Worm (Caenorhabditis elegans) whole organism, L4 larva: Measurements from ENCODE around the gene R11G1.1.

Source experiments
- D1046.2 ChIP-seq: fragments of 200-800 bp; sonication (Bioruptor generic); IDR thresholded peaks from 2 replicates; pipeline ENCODE4 v1.3.6; 2022; ENCODE audit warnings: missing genetic modification characterization, missing compliant biosample characterization
- F26F4.8 ChIP-seq: fragments of 200-800 bp; sonication (Bioruptor generic); conservative IDR thresholded peaks from 2 replicates; pipeline ENCODE4 v1.3.6; 2022; ENCODE audit warnings: missing genetic modification characterization, missing compliant biosample characterization
- F49E8.2 ChIP-seq: sonication (generic microtip); optimal IDR thresholded peaks from 2 replicates; lab custom pipeline; 2016; ENCODE audit warnings: missing compliant biosample characterization, mild to moderate bottlenecking, missing genetic modification characterization, borderline replicate concordance
- T20F7.1 ChIP-seq: fragments of 200-800 bp; sonication (Bioruptor generic); optimal IDR thresholded peaks from 2 replicates; lab custom pipeline; 2018; ENCODE audit warnings: mild to moderate bottlenecking, missing genetic modification characterization, missing compliant biosample characterization
- Y48G9A.11 ChIP-seq: fragments of 200-800 bp; sonication (Bioruptor generic); IDR thresholded peaks from 2 replicates; pipeline ENCODE4 v1.3.6; 2022; ENCODE audit warnings: missing genetic modification reagents, missing genetic modification characterization, missing compliant biosample characterization
- ZK546.5 ChIP-seq, 2 experiments: sonication (generic microtip); optimal IDR thresholded peaks; 2 replicates each; lab custom pipeline; 2017; ENCODE audit warnings: missing biosample characterization in 2 of 2, missing genetic modification characterization in 2 of 2
- aly-2 ChIP-seq: sonication (generic microtip); optimal IDR thresholded peaks from 2 replicates; lab custom pipeline; 2018; ENCODE audit warnings: missing biosample characterization, missing genetic modification characterization
- arid-1 ChIP-seq: fragments of 200-800 bp; sonication (Bioruptor generic); conservative IDR thresholded peaks from 2 replicates; pipeline ENCODE4 v1.3.6; 2022; ENCODE audit warnings: missing genetic modification reagents, missing genetic modification characterization, missing compliant biosample characterization
- ceh-20 ChIP-seq: fragments of 200-800 bp; sonication (Bioruptor generic); IDR thresholded peaks from 2 replicates; pipeline ENCODE4 v1.3.6; 2022; ENCODE audit warnings: missing genetic modification reagents, missing genetic modification characterization, missing compliant biosample characterization
- ceh-82 ChIP-seq: sonication (generic microtip); optimal IDR thresholded peaks from 2 replicates; lab custom pipeline; 2017; ENCODE audit warnings: missing biosample characterization, missing genetic modification characterization
- daf-16 ChIP-seq, 3 experiments: sonication (generic microtip); optimal IDR thresholded peaks; 2 replicates each; lab custom pipeline; 2016 to 2017; ENCODE audit warnings: missing genetic modification characterization in 3 of 3, missing genetic modification reagents in 3 of 3, mild to moderate bottlenecking in 2 of 3, missing compliant biosample characterization in 2 of 3, missing biosample characterization in 1 of 3, moderate library complexity in 1 of 3
- daf-19 ChIP-seq: fragments of 200-800 bp; sonication (Bioruptor generic); conservative IDR thresholded peaks from 2 replicates; pipeline ENCODE4 v1.3.6; 2022; ENCODE audit warnings: missing genetic modification characterization, missing compliant biosample characterization
- dmd-9 ChIP-seq: fragments of 200-800 bp; sonication (Bioruptor generic); IDR thresholded peaks from 2 replicates; pipeline ENCODE4 v1.3.6; 2022; ENCODE audit warnings: missing genetic modification reagents, missing genetic modification characterization, missing compliant biosample characterization
- egl-27 ChIP-seq: sonication (generic microtip); optimal IDR thresholded peaks from 3 replicates; lab custom pipeline; 2017; ENCODE audit warnings: missing biosample characterization, missing genetic modification reagents, missing genetic modification characterization
- hmg-1.1 ChIP-seq: fragments of 200-800 bp; sonication (Bioruptor generic); IDR thresholded peaks from 2 replicates; pipeline ENCODE4 v1.3.6; 2022; ENCODE audit warnings: missing genetic modification reagents, missing genetic modification characterization, missing compliant biosample characterization
- lin-39 ChIP-seq: fragments of 150-350 bp; optimal IDR thresholded peaks from 2 replicates; lab custom pipeline; 2014; ENCODE audit warnings: missing biosample characterization, missing genetic modification reagents, missing genetic modification characterization
- madf-9 ChIP-seq: fragments of 200-800 bp; sonication (Bioruptor generic); conservative IDR thresholded peaks from 2 replicates; pipeline ENCODE4 v1.3.6; 2022; ENCODE audit warnings: missing genetic modification reagents, missing genetic modification characterization, missing compliant biosample characterization
- mdl-1 ChIP-seq, 2 experiments: fragments of 150-350 bp in 1 of 2; sonication (generic microtip) in 1 of 2; optimal IDR thresholded peaks; 2 replicates each; lab custom pipeline; 2014 to 2017; ENCODE audit warnings: missing biosample characterization in 2 of 2, missing genetic modification characterization in 2 of 2
- mep-1 ChIP-seq: fragments of 150-350 bp; sonication (generic microtip); optimal IDR thresholded peaks from 3 replicates; lab custom pipeline; 2014; ENCODE audit warnings: missing biosample characterization, missing genetic modification characterization
- mes-2 ChIP-seq: sonication (generic microtip); optimal IDR thresholded peaks from 2 replicates; lab custom pipeline; 2016; ENCODE audit warnings: missing genotype, mild to moderate bottlenecking, missing genetic modification characterization, missing compliant biosample characterization; ENCODE audit not compliant: poor library complexity, severe bottlenecking
- nhr-28 ChIP-seq: fragments of 150-350 bp; optimal IDR thresholded peaks from 2 replicates; lab custom pipeline; 2014; ENCODE audit warnings: missing biosample characterization, missing genetic modification characterization
- nhr-41 ChIP-seq: fragments of 200-800 bp; sonication (Bioruptor generic); IDR thresholded peaks from 2 replicates; pipeline ENCODE4 v1.3.6; 2022; ENCODE audit warnings: missing genetic modification reagents, missing genetic modification characterization, missing compliant biosample characterization
- nhr-42 ChIP-seq: fragments of 200-800 bp; sonication (Bioruptor generic); IDR thresholded peaks from 2 replicates; pipeline ENCODE4 v1.3.6; 2022; ENCODE audit warnings: missing genetic modification characterization, missing compliant biosample characterization
- nhr-48 ChIP-seq: sonication (generic microtip); optimal IDR thresholded peaks from 2 replicates; lab custom pipeline; 2016; ENCODE audit warnings: mild to moderate bottlenecking, missing genetic modification characterization, missing compliant biosample characterization
- nhr-6 ChIP-seq: fragments of 150-350 bp; optimal IDR thresholded peaks from 2 replicates; lab custom pipeline; 2014; ENCODE audit warnings: missing biosample characterization, missing genetic modification characterization
- sdz-12 ChIP-seq: fragments of 200-800 bp; sonication (Bioruptor generic); optimal IDR thresholded peaks from 2 replicates; lab custom pipeline; 2018; ENCODE audit warnings: mild to moderate bottlenecking, missing genetic modification characterization, missing compliant biosample characterization
- set-16 ChIP-seq: fragments of 200-800 bp; sonication (Bioruptor generic); IDR thresholded peaks from 2 replicates; pipeline ENCODE4 v1.3.6; 2022; ENCODE audit warnings: missing genetic modification reagents, missing genetic modification characterization, missing compliant biosample characterization
- unc-62 ChIP-seq, 3 experiments: fragments of 150-350 bp in 1 of 3; sonication (generic microtip); optimal IDR thresholded peaks in 2 of 3; peaks in 1 of 3; 1 replicate in 1 of 3; 2 replicates in 2 of 3; lab custom pipeline; 2014 to 2017; ENCODE audit warnings: missing biosample characterization in 3 of 3, missing genetic modification characterization in 3 of 3, missing genetic modification reagents in 3 of 3, missing genotype in 1 of 3
- zfp-3 ChIP-seq: fragments of 200-800 bp; sonication (Bioruptor generic); conservative IDR thresholded peaks from 2 replicates; pipeline ENCODE4 v1.3.6; 2022; ENCODE audit warnings: missing genetic modification reagents, missing genetic modification characterization, missing compliant biosample characterization
- ztf-7 ChIP-seq: fragments of 150-350 bp; optimal IDR thresholded peaks from 2 replicates; lab custom pipeline; 2014; ENCODE audit warnings: missing biosample characterization, missing genetic modification characterization

R11G1.1 gene

DNA sequence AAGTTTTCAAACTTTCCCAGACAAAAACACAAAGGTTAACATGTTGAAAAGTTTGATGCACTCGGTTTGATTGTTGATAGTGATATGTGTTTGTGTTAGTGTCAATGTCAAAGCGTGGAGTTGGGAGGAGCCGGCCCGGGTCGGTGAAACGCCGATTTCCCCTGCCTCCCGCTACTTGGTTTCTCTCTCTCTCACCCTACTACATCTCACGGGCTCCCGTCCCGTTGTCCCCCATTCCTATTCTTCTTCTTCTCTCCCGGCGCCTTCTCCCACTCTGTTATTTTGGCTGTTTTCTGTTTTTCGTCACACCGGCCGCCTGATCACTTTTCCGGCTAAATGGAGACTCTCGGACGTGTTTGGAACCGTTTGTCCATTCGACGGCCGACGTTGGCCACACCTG, 47.0 kb downstream of the R11G1.1 start:
- TF ChIP-seq nhr-28 = no peak
- no peak for TF ChIP-seq ceh-20 (GFP tag; lab: Robert Waterston, UW)
- no peak for TF ChIP-seq Y48G9A.11 (GFP tag; lab: Robert Waterston, UW)
- no peak for TF ChIP-seq zfp-3
- no peak for TF ChIP-seq madf-9 (GFP tag; lab: Robert Waterston, UW)
- TF ChIP-seq set-16 (GFP tag; lab: Robert Waterston, UW) = peak; percentile 58; the same call in 1 of the 2 replicates
- TF ChIP-seq F49E8.2 (tag; lab: Kevin White, UChicago) = no peak
- no peak for TF ChIP-seq nhr-41 (GFP tag; lab: Robert Waterston, UW)
- no peak for TF ChIP-seq arid-1 (GFP tag; lab: Robert Waterston, UW)
- no peak for TF ChIP-seq unc-62 (GFP tag; optimal IDR thresholded peaks at IDR 0.05 in 1 of 2; lab: Kevin White, UChicago)
- TF ChIP-seq unc-62 (tag; optimal IDR thresholded peaks at IDR 0.05; lab: Kevin White, UChicago) = no peak
- TF ChIP-seq nhr-42 (GFP tag; lab: Robert Waterston, UW) = no peak
- no peak for TF ChIP-seq aly-2 (tag; lab: Kevin White, UChicago)
- TF ChIP-seq daf-16 (GFP tag; optimal IDR thresholded peaks at IDR 0.05; lab: Kevin White, UChicago) = peak in 1 of 2 experiments; percentile 64
- no peak for TF ChIP-seq daf-16 (tag; optimal IDR thresholded peaks at IDR 0.05; lab: Kevin White, UChicago)
- no peak for TF ChIP-seq ceh-82 (tag; lab: Kevin White, UChicago)
- no peak for TF ChIP-seq nhr-6 (tag; lab: Kevin White, UChicago)
- no peak for TF ChIP-seq daf-19 (GFP tag; lab: Robert Waterston, UW)

DNA sequence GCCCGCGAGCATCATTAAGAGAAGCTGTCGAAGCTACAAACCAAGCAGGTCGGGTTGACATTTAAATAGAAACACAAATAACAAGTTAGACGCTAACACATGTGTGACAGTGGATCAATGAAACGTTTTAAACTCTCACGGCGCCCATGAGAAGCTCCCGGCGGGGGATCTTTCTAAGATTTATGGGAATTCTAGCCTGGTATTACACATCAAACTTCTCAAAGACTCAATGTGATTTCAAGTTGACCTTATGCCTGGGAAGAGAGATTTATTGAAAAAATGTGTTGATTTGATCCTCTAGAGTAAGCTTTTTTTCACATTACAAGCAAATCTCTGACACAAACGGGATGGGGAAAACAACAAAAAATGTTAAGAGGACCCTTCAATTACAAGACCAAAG, 50.5 kb downstream of the R11G1.1 start:
- TF ChIP-seq daf-16 (GFP tag; optimal IDR thresholded peaks at IDR 0.05; lab: Kevin White, UChicago) = peak in 1 of 2 experiments; percentile 55
- no peak for TF ChIP-seq daf-16 (tag; optimal IDR thresholded peaks at IDR 0.05; lab: Kevin White, UChicago)
- TF ChIP-seq ZK546.5 (tag; optimal IDR thresholded peaks at IDR 0.05; lab: Kevin White, UChicago) = no peak

DNA sequence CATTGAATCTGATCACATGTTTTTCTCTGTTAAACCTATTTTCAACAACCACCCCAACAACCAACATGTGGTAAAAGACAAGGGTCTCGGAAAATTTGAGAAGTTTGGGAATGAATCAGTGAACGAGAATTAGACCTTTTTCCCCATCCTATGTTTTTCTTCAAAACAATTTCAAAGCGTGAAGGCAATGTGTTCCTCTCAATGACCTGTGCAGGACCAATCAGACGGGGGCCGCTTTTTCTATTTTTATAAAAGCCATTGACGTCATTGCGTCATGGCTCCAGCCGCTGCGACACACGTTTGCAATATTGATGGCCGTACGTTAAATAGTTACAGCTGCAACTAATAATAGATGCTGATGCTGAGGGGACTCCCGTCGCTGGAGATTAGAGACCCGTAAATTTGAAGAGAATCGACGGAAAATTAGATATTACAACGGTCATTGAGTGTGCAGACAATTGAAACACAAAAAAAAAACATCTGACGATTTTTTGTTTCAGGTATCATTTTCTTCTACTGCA, 52.3 kb downstream of the R11G1.1 start:
- TF ChIP-seq mep-1 (tag; lab: Kevin White, UChicago) = no peak
- TF ChIP-seq F26F4.8 = no peak
- TF ChIP-seq dmd-9 = no peak
- no peak for TF ChIP-seq mdl-1 (tag; optimal IDR thresholded peaks at IDR 0.05; lab: Kevin White, UChicago)
- 0 out of 2 replicates have a peak, but pooled peaks have one; percentile 25 for TF ChIP-seq hmg-1.1 (GFP tag; lab: Robert Waterston, UW)
- TF ChIP-seq unc-62 (GFP tag; optimal IDR thresholded peaks at IDR 0.05 in 1 of 2; lab: Kevin White, UChicago) = peak in 1 of 2 experiments; percentile 89
- TF ChIP-seq unc-62 (tag; optimal IDR thresholded peaks at IDR 0.05; lab: Kevin White, UChicago) = no peak
- no peak for TF ChIP-seq sdz-12 (GFP tag; lab: Kevin White, UChicago)
- peak in 1 of 2 experiments; percentile 76 for TF ChIP-seq daf-16 (GFP tag; optimal IDR thresholded peaks at IDR 0.05; lab: Kevin White, UChicago)
- TF ChIP-seq daf-16 (tag; optimal IDR thresholded peaks at IDR 0.05; lab: Kevin White, UChicago) = no peak
- no peak for TF ChIP-seq T20F7.1
- TF ChIP-seq ceh-20 (GFP tag; lab: Robert Waterston, UW) = 0 out of 2 replicates have a peak, but pooled peaks have one; percentile 8
- TF ChIP-seq lin-39 (tag; lab: Kevin White, UChicago) = no peak
- no peak for TF ChIP-seq nhr-48 (tag; lab: Kevin White, UChicago)
- no peak for TF ChIP-seq mes-2 (tag; lab: Kevin White, UChicago)
- TF ChIP-seq D1046.2 (GFP tag; lab: Robert Waterston, UW) = no peak
- TF ChIP-seq ztf-7 (tag; lab: Kevin White, UChicago) = no peak
- no peak for TF ChIP-seq egl-27 (tag; lab: Kevin White, UChicago)

DNA sequence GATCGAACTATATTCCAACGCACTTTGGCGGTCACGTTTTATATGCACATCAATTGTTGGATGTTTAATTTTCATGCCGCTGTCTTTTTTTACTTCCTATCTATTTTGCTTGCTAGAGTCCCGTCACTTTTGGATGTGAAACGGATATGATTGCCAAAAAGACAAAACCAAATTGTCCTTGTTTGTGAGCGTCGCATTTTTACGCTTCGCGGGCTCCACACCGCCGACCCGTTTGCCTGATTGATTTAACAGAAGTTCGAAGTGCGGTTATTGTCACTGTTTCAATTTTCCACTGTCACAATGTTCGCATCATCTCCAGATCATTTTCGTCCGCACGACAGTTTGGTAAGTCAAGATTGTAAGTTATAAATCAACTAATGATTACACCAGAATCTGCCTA, 55.5 kb downstream of the R11G1.1 start, which contains the start of gene C01C4.2:
C01C4.2 (plus strand) TSS at position 301 of the 400 bp plus-strand sequence.
- no peak for TF ChIP-seq F49E8.2 (tag; lab: Kevin White, UChicago)
- 0 out of 2 replicates have a peak, but pooled peaks have one; percentile 13 for TF ChIP-seq dmd-9
- TF ChIP-seq, all 104 proteins: peak for 1
